Worm (Caenorhabditis elegans) whole organism, young adult: ENCODE measurements around the gene fbxb-26.
A peak's percentile ranks its signal among the peaks of the same experiment; 100 is the strongest.

Source experiments
- B0336.3 ChIP-seq: fragments of 200-800 bp; sonication (Bioruptor generic); IDR thresholded peaks from 2 replicates; pipeline ENCODE4 v1.3.6; 2022; ENCODE audit warnings: missing genetic modification characterization, missing compliant biosample characterization
- C06A6.2 ChIP-seq: fragments of 200-800 bp; sonication (Bioruptor generic); conservative IDR thresholded peaks from 2 replicates; pipeline ENCODE4 v1.3.6; 2022; ENCODE audit warnings: missing genetic modification characterization, missing compliant biosample characterization
- F23B12.7 ChIP-seq: sonication (generic microtip); optimal IDR thresholded peaks from 2 replicates; lab custom pipeline; 2017; ENCODE audit warnings: missing genetic modification characterization, mild to moderate bottlenecking, missing compliant biosample characterization, antibody characterized with exemption, moderate library complexity; ENCODE audit not compliant: insufficient read depth
- F33H1.4 ChIP-seq: fragments of 200-800 bp; sonication (Bioruptor generic); IDR thresholded peaks from 2 replicates; pipeline ENCODE4 v1.3.6; 2022; ENCODE audit warnings: missing genetic modification reagents, missing genetic modification characterization, missing compliant biosample characterization
- F49E8.2 ChIP-seq: sonication (generic microtip); optimal IDR thresholded peaks from 3 replicates; lab custom pipeline; 2017; ENCODE audit warnings: missing genetic modification characterization, mild to moderate bottlenecking, missing compliant biosample characterization, antibody characterized with exemption, moderate library complexity; ENCODE audit not compliant: insufficient read depth
- F57A8.1 ChIP-seq: fragments of 200-800 bp; sonication (Bioruptor generic); optimal IDR thresholded peaks from 2 replicates; lab custom pipeline; 2018; ENCODE audit warnings: mild to moderate bottlenecking, missing genetic modification characterization, moderate library complexity, missing compliant biosample characterization
- K12H6.12 ChIP-seq: fragments of 200-800 bp; sonication (Bioruptor generic); optimal IDR thresholded peaks from 2 replicates; lab custom pipeline; 2018; ENCODE audit warnings: mild to moderate bottlenecking, missing genetic modification characterization, missing compliant biosample characterization
- Y53G8AR.9 ChIP-seq: fragments of 200-800 bp; sonication (Bioruptor generic); conservative IDR thresholded peaks from 2 replicates; pipeline ENCODE4 v1.3.6; 2022; ENCODE audit warnings: missing genetic modification reagents, missing genetic modification characterization, missing compliant biosample characterization
- Y95B8A.8 ChIP-seq: fragments of 200-800 bp; sonication (Bioruptor generic); IDR thresholded peaks from 2 replicates; pipeline ENCODE4 v1.3.6; 2022; ENCODE audit warnings: missing genetic modification reagents, missing genetic modification characterization, missing compliant biosample characterization
- aptf-2 ChIP-seq: fragments of 200-800 bp; sonication (Bioruptor generic); conservative IDR thresholded peaks from 2 replicates; pipeline ENCODE4 v1.3.6; 2022; ENCODE audit warnings: missing genetic modification reagents, missing genetic modification characterization, missing compliant biosample characterization
- aptf-3 ChIP-seq: fragments of 200-800 bp; sonication (Bioruptor generic); IDR thresholded peaks from 2 replicates; pipeline ENCODE4 v1.3.6; 2022; ENCODE audit warnings: missing genetic modification characterization, missing compliant biosample characterization
- attf-3 ChIP-seq: fragments of 200-800 bp; sonication (Bioruptor generic); conservative IDR thresholded peaks from 2 replicates; pipeline ENCODE4 v1.3.6; 2022; ENCODE audit warnings: missing genetic modification reagents, missing genetic modification characterization, missing compliant biosample characterization
- bed-1 ChIP-seq: fragments of 200-800 bp; sonication (Bioruptor generic); IDR thresholded peaks from 2 replicates; pipeline ENCODE4 v1.3.6; 2022; ENCODE audit warnings: missing genetic modification reagents, missing genetic modification characterization, missing compliant biosample characterization
- bed-2 ChIP-seq: fragments of 200-800 bp; sonication (Bioruptor generic); IDR thresholded peaks from 2 replicates; pipeline ENCODE4 v1.3.6; 2022; ENCODE audit warnings: missing genetic modification reagents, missing genetic modification characterization, missing compliant biosample characterization
- cebp-1 ChIP-seq, 2 experiments: fragments of 200-800 bp in 1 of 2; sonication (Bioruptor generic) in 1 of 2; sonication (generic microtip) in 1 of 2; IDR thresholded peaks in 1 of 2; optimal IDR thresholded peaks in 1 of 2; 2 replicates each; pipeline versions ENCODE4 v1.3.6 to Lab custom; 2017 to 2022; ENCODE audit warnings: missing compliant biosample characterization in 2 of 2, missing genetic modification characterization in 2 of 2, mild to moderate bottlenecking in 1 of 2, missing genetic modification reagents in 1 of 2, moderate library complexity in 1 of 2
- ceh-40 ChIP-seq: fragments of 200-800 bp; sonication (Bioruptor generic); IDR thresholded peaks from 2 replicates; pipeline ENCODE4 v1.3.6; 2022; ENCODE audit warnings: missing genetic modification characterization, missing compliant biosample characterization
- chd-7 ChIP-seq: sonication (generic microtip); optimal IDR thresholded peaks from 2 replicates; lab custom pipeline; 2016; ENCODE audit warnings: mild to moderate bottlenecking, missing genetic modification characterization, moderate library complexity, missing compliant biosample characterization
- efl-1 ChIP-seq: fragments of 150-350 bp; optimal IDR thresholded peaks from 2 replicates; lab custom pipeline; 2014; ENCODE audit warnings: missing biosample characterization, missing genetic modification reagents, missing genetic modification characterization
- egrh-3 ChIP-seq: fragments of 200-800 bp; sonication (Bioruptor generic); IDR thresholded peaks from 2 replicates; pipeline ENCODE4 v1.3.6; 2022; ENCODE audit warnings: missing genetic modification reagents, missing genetic modification characterization, missing compliant biosample characterization
- lin-26 ChIP-seq: fragments of 200-800 bp; sonication (Bioruptor generic); IDR thresholded peaks from 2 replicates; pipeline ENCODE4 v1.3.6; 2022; ENCODE audit warnings: missing genetic modification reagents, missing genetic modification characterization, missing compliant biosample characterization
- mxl-1 ChIP-seq: sonication (generic microtip); optimal IDR thresholded peaks from 2 replicates; lab custom pipeline; 2016; ENCODE audit warnings: missing genetic modification characterization, missing compliant biosample characterization
- pha-4 ChIP-seq: fragments of 150-350 bp; sonication (generic microtip); optimal IDR thresholded peaks from 2 replicates; lab custom pipeline; 2014; ENCODE audit warnings: missing biosample characterization, missing genetic modification reagents, missing genetic modification characterization
- somi-1 ChIP-seq: fragments of 200-800 bp; sonication (Bioruptor generic); optimal IDR thresholded peaks from 2 replicates; lab custom pipeline; 2018; ENCODE audit warnings: mild to moderate bottlenecking, missing genetic modification characterization, missing compliant biosample characterization
- sptf-2 ChIP-seq: fragments of 200-800 bp; sonication (Bioruptor generic); optimal IDR thresholded peaks from 2 replicates; lab custom pipeline; 2018; ENCODE audit warnings: mild to moderate bottlenecking, missing genetic modification characterization, missing compliant biosample characterization
- unc-62 ChIP-seq: fragments of 150-350 bp; optimal IDR thresholded peaks from 2 replicates; lab custom pipeline; 2014; ENCODE audit warnings: missing biosample characterization, missing genetic modification reagents, missing genetic modification characterization
- ztf-26 ChIP-seq: sonication (generic microtip); optimal IDR thresholded peaks from 2 replicates; lab custom pipeline; 2017; ENCODE audit warnings: missing genetic modification characterization, missing compliant biosample characterization

The fbxb-26 gene

DNA sequence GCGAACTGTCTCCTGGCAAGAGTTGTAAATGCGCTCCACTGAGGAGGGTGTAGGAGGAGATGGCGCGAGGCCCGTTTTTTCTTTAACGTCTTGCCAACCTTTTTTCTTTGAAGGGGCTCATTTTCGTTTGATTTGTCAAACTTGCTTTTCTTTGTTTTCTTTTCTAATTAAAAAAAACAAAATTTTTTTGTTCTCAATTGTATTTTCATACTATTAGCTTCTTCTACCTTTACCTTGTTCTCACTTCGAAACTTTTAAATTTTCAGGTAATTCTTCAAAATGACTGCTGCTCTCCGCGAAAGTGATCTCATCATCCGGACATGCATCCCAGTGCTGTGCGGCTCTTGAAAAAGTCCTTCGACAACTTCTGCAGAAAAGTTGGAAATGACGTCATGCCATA lies 27.6 kb downstream of the fbxb-26 start, which contains the start of gene fbxa-184:
fbxa-184 (plus strand) TSS at position 301 of the 400 bp plus-strand sequence.
- TF ChIP-seq bed-2 (GFP tag; lab: Robert Waterston, UW) (no peak), aptf-2 (peak; percentile 81), C06A6.2 (GFP tag; lab: Robert Waterston, UW) (no peak)

DNA sequence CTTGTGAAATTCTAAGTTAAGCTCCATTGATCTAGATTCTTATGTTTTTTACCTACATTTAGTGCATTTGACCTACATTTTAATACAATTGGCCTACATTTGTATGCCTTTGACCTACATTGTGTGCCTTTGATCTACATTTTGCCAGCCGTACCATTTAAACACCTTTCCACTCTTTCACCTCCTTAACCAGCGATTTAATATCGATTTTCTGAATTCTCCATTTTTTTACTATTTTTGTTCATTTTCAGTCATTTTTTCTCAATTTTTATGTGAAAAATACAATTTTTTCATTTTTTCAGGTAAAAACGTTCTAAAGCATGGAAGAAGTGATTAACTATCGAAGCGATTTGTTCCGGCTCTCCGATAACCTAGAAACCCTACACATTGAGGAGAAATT lies 30.6 kb downstream of the fbxb-26 start, which contains the start of gene btb-7:
btb-7 (plus strand) TSS at position 301 of the 400 bp plus-strand sequence.
- TF ChIP-seq unc-62 (GFP tag; lab: Kevin White, UChicago), result no peak
- TF ChIP-seq efl-1, result peak; percentile 47

DNA sequence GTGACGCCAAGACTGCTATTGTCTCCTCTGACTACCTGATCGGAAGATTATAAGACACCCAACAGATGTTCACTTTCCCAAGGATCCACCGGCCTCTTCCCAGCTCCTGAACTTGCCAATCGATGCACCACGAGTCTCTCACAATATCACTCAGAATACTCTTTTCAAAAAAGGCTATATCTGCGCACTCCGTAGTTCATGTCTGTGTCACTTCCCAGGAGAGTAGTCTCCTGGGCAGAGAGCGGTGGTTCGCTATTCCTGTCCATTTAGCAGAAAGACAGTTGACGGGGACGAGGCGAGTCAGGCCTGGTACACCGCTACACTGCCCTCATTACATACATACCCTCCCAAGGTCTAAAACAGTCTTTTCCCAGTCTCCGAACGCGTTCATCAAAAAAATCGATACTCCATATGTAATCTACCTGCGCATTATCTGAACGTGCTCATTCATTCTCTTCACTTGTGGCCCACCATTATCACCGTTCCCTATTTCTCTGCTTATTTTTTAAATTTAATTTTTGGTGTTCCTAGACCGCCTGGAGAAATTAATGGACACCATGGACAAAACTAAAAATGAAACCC lies 32.5 kb downstream of the fbxb-26 start, which contains the start of gene btb-6:
btb-6 (plus strand) TSS at position 532 of the 582 bp plus-strand sequence.
- TF ChIP-seq aptf-2 (peak; percentile 97), sptf-2 (GFP tag; lab: Kevin White, UChicago) (no peak), aptf-3 (GFP tag; lab: Robert Waterston, UW) (peak; percentile 87; the same call in 1 of the 2 replicates), bed-1 (0 out of 2 replicates have a peak, but pooled peaks have one; percentile 47)

DNA sequence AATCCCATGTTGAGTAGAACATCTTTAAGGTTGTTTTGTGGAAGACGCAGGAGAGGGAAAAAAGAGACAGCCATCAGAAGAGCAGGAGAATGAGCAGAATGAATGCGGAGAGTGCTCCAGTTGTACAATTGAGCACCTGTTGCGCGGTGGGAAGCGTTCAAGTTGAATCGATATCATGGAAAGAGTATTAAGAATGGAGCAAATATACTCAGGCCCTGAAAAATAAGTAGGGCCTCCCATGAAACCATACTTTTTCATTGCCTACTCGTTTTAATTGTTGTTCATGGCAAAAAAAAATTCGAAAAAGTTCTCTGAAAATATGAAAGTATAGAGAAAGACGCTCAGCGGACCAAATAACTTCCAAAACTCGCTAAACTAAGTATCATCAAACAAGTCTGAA lies 36.8 kb downstream of the fbxb-26 start, which contains the start of gene fbxb-48:
fbxb-48 (minus strand) TSS at position 101 of the 400 bp plus-strand sequence.
- TF ChIP-seq lin-26 (GFP tag; lab: Robert Waterston, UW) (no peak), attf-3 (GFP tag; lab: Robert Waterston, UW) (no peak), B0336.3 (no peak), C06A6.2 (GFP tag; lab: Robert Waterston, UW) (no peak), F49E8.2 (tag; lab: Kevin White, UChicago) (no peak), pha-4 (tag; lab: Kevin White, UChicago) (no peak), F33H1.4 (GFP tag; lab: Robert Waterston, UW) (no peak), Y95B8A.8 (GFP tag; lab: Robert Waterston, UW) (no peak)

DNA sequence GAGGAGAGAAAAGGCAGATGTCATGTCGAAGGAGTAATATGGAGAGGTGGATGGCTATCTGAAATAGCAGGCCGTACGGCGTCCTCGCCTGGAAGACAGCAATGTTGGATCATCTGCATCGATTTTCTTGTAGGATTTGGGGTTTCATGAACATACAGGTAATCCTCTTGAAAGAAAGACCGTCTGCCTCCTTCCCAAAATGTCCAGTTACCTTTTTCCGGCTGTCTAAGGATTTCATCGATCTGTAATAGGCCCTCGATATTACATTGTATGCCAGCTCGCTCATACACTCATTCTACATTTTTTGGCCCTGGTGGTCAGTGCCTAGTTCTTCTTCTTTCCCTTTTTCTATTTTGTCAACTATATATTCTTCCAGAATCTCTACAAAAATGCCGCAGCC lies 40.1 kb downstream of the fbxb-26 start, which contains the start of the genes fbxb-5 and btb-8:
fbxb-5 (minus strand) TSS at position 101 of the 400 bp plus-strand sequence.
btb-8 (plus strand) TSS at position 377 of the 400 bp plus-strand sequence.
- TF ChIP-seq F57A8.1 (GFP tag; lab: Kevin White, UChicago), result no peak
- TF ChIP-seq egrh-3, result no peak
- no peak for TF ChIP-seq ceh-40 (GFP tag; lab: Robert Waterston, UW)
- TF ChIP-seq cebp-1 (GFP tag; IDR thresholded peaks at IDR 0.05; lab: Robert Waterston, UW), result no peak
- no peak for TF ChIP-seq cebp-1 (tag; optimal IDR thresholded peaks at IDR 0.05; lab: Kevin White, UChicago)
- no peak for TF ChIP-seq K12H6.12 (tag; lab: Kevin White, UChicago)

DNA sequence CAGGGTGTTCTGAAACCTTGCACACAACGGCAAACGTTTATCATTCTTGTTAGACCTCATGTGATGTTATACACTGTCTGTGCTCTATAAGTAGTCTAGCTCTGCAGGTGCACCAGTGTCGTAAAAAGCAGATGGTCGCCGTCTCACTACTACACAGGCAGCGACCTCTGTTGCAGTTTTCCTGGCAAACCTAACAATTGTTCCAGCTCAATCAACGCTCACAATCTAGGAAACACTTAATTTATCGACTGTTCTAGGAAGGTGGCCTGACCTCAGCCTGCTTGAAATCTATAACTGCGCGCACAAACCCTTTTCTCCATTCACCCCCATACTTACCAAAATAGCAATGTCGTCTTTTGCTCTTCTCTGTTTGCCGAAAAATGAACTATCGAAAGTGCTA lies 42.0 kb downstream of the fbxb-26 start, which contains the start of gene fbxb-11:
fbxb-11 (plus strand) TSS at position 301 of the 400 bp plus-strand sequence.
- TF ChIP-seq F49E8.2 (tag; lab: Kevin White, UChicago), result no peak
- TF ChIP-seq chd-7, result no peak
- no peak for TF ChIP-seq somi-1 (GFP tag; lab: Kevin White, UChicago)
- TF ChIP-seq mxl-1 (tag; lab: Kevin White, UChicago), result no peak
- TF ChIP-seq ztf-26, result no peak
- no peak for TF ChIP-seq F33H1.4 (GFP tag; lab: Robert Waterston, UW)
- TF ChIP-seq bed-2 (GFP tag; lab: Robert Waterston, UW), result no peak
- no peak for TF ChIP-seq Y53G8AR.9 (GFP tag; lab: Robert Waterston, UW)
- no peak for TF ChIP-seq F23B12.7 (tag; lab: Kevin White, UChicago)
